Worm (Caenorhabditis elegans) whole organism, L2 larva: Measurements from ENCODE around the gene nlp-82.

ENCODE experiments used
- C34F6.9 ChIP-seq: fragments of 150-350 bp; optimal IDR thresholded peaks from 2 replicates; lab custom pipeline; 2014; ENCODE audit warnings: missing biosample characterization, missing genetic modification characterization
- F13H6.1 ChIP-seq: sonication (generic microtip); optimal IDR thresholded peaks from 2 replicates; lab custom pipeline; 2016; ENCODE audit warnings: missing genetic modification characterization, missing compliant biosample characterization
- R02D3.7 ChIP-seq: fragments of 150-350 bp; optimal IDR thresholded peaks from 2 replicates; lab custom pipeline; 2014; ENCODE audit warnings: missing biosample characterization, missing genetic modification characterization
- Y55F3AM.14 ChIP-seq: fragments of 200-800 bp; sonication (Bioruptor generic); optimal IDR thresholded peaks from 2 replicates; lab custom pipeline; 2018; ENCODE audit warnings: mild to moderate bottlenecking, missing genetic modification characterization, missing compliant biosample characterization
- ZK546.5 ChIP-seq: sonication (generic microtip); optimal IDR thresholded peaks from 2 replicates; lab custom pipeline; 2017; ENCODE audit warnings: missing biosample characterization, missing genetic modification characterization
- aly-2 ChIP-seq: fragments of 150-350 bp; optimal IDR thresholded peaks from 2 replicates; lab custom pipeline; 2014; ENCODE audit warnings: missing biosample characterization, missing genetic modification characterization
- ama-1 ChIP-seq: fragments of 150-350 bp; optimal IDR thresholded peaks from 2 replicates; lab custom pipeline; 2018; ENCODE audit warnings: inconsistent platforms
- ceh-82 ChIP-seq: fragments of 150-350 bp; optimal IDR thresholded peaks from 2 replicates; lab custom pipeline; 2014; ENCODE audit warnings: missing biosample characterization, missing genetic modification characterization
- crh-2 ChIP-seq: sonication (generic microtip); optimal IDR thresholded peaks from 2 replicates; lab custom pipeline; 2017; ENCODE audit warnings: missing biosample characterization, missing genetic modification characterization
- dmd-4 ChIP-seq: sonication (generic microtip); optimal IDR thresholded peaks from 2 replicates; lab custom pipeline; 2017; ENCODE audit warnings: missing biosample characterization, missing genetic modification characterization
- elt-1 ChIP-seq: fragments of 150-350 bp; optimal IDR thresholded peaks from 2 replicates; lab custom pipeline; 2014; ENCODE audit warnings: missing biosample characterization, missing genetic modification characterization
- fos-1 ChIP-seq: fragments of 150-350 bp; optimal IDR thresholded peaks from 2 replicates; lab custom pipeline; 2014; ENCODE audit warnings: missing biosample characterization, missing genetic modification characterization
- gmeb-1 ChIP-seq: fragments of 150-350 bp; optimal IDR thresholded peaks from 2 replicates; lab custom pipeline; 2014; ENCODE audit warnings: missing biosample characterization, missing genetic modification characterization
- lin-11 ChIP-seq: fragments of 150-350 bp; sonication (generic microtip); optimal IDR thresholded peaks from 2 replicates; lab custom pipeline; 2014; ENCODE audit warnings: missing biosample characterization, missing genetic modification characterization, inconsistent platforms, mixed read lengths
- lin-13 ChIP-seq: fragments of 150-350 bp; optimal IDR thresholded peaks from 2 replicates; lab custom pipeline; 2014; ENCODE audit warnings: missing biosample characterization, missing genetic modification reagents, missing genetic modification characterization
- lin-39 ChIP-seq: fragments of 150-350 bp; optimal IDR thresholded peaks from 2 replicates; lab custom pipeline; 2014; ENCODE audit warnings: missing biosample characterization, missing genetic modification reagents, missing genetic modification characterization
- lsy-2 ChIP-seq, 2 experiments: fragments of 150-350 bp in 1 of 2; sonication (generic microtip) in 1 of 2; optimal IDR thresholded peaks; 2 replicates each; lab custom pipeline; 2014 to 2017; ENCODE audit warnings: missing biosample characterization in 2 of 2, missing genetic modification characterization in 2 of 2
- mab-5 ChIP-seq: fragments of 150-350 bp; optimal IDR thresholded peaks from 2 replicates; lab custom pipeline; 2014; ENCODE audit warnings: missing biosample characterization, missing genetic modification characterization
- nhr-10 ChIP-seq: sonication (generic microtip); optimal IDR thresholded peaks from 2 replicates; lab custom pipeline; 2017; ENCODE audit warnings: missing biosample characterization, missing genetic modification characterization
- nhr-11 ChIP-seq: fragments of 150-350 bp; optimal IDR thresholded peaks from 2 replicates; lab custom pipeline; 2014; ENCODE audit warnings: missing biosample characterization, missing genetic modification characterization
- nhr-12 ChIP-seq: fragments of 150-350 bp; optimal IDR thresholded peaks from 2 replicates; lab custom pipeline; 2014; ENCODE audit warnings: missing biosample characterization, missing genetic modification characterization
- nhr-129 ChIP-seq: fragments of 150-350 bp; optimal IDR thresholded peaks from 2 replicates; lab custom pipeline; 2014; ENCODE audit warnings: missing biosample characterization, missing genetic modification characterization
- nhr-21 ChIP-seq: fragments of 150-350 bp; optimal IDR thresholded peaks from 2 replicates; lab custom pipeline; 2014; ENCODE audit warnings: missing biosample characterization, missing genetic modification characterization
- nhr-23 ChIP-seq: fragments of 150-350 bp; optimal IDR thresholded peaks from 2 replicates; lab custom pipeline; 2014; ENCODE audit warnings: missing biosample characterization, missing genetic modification reagents, missing genetic modification characterization
- nhr-237 ChIP-seq: fragments of 150-350 bp; optimal IDR thresholded peaks from 2 replicates; lab custom pipeline; 2014; ENCODE audit warnings: missing biosample characterization, missing genetic modification characterization
- nhr-25 ChIP-seq: fragments of 150-350 bp; sonication (generic microtip); optimal IDR thresholded peaks from 3 replicates; lab custom pipeline; 2014; ENCODE audit warnings: missing biosample characterization, missing genetic modification characterization
- nhr-6 ChIP-seq: fragments of 150-350 bp; optimal IDR thresholded peaks from 2 replicates; lab custom pipeline; 2014; ENCODE audit warnings: missing biosample characterization, missing genetic modification characterization
- nhr-77 ChIP-seq: fragments of 150-350 bp; optimal IDR thresholded peaks from 2 replicates; lab custom pipeline; 2014; ENCODE audit warnings: missing biosample characterization, missing genetic modification characterization
- peb-1 ChIP-seq: fragments of 150-350 bp; optimal IDR thresholded peaks from 2 replicates; lab custom pipeline; 2014; ENCODE audit warnings: missing biosample characterization, missing genetic modification characterization
- sem-4 ChIP-seq: fragments of 150-350 bp; optimal IDR thresholded peaks from 2 replicates; lab custom pipeline; 2014; ENCODE audit warnings: missing biosample characterization, missing genetic modification reagents, missing genetic modification characterization
- skn-1 ChIP-seq: sonication (generic microtip); optimal IDR thresholded peaks from 2 replicates; lab custom pipeline; 2017; ENCODE audit warnings: missing biosample characterization, missing genetic modification characterization
- sma-3 ChIP-seq: sonication (generic microtip); optimal IDR thresholded peaks from 2 replicates; lab custom pipeline; 2016; ENCODE audit warnings: missing genetic modification reagents, missing genetic modification characterization, missing compliant biosample characterization
- sma-9 ChIP-seq, 2 experiments: fragments of 150-350 bp in 1 of 2; sonication (generic microtip) in 1 of 2; optimal IDR thresholded peaks; 2 replicates each; lab custom pipeline; 2014 to 2016; ENCODE audit warnings: missing genetic modification characterization in 2 of 2, mild to moderate bottlenecking in 1 of 2, missing biosample characterization in 1 of 2, missing compliant biosample characterization in 1 of 2, missing genetic modification reagents in 1 of 2, moderate library complexity in 1 of 2
- snpc-4 ChIP-seq: fragments of 150-350 bp; optimal IDR thresholded peaks from 2 replicates; lab custom pipeline; 2014; ENCODE audit warnings: missing biosample characterization, missing genetic modification characterization
- unc-39 ChIP-seq: fragments of 150-350 bp; optimal IDR thresholded peaks from 2 replicates; lab custom pipeline; 2014; ENCODE audit warnings: missing biosample characterization, missing genetic modification characterization
- unc-55 ChIP-seq: fragments of 150-350 bp; sonication (generic microtip); optimal IDR thresholded peaks from 3 replicates; lab custom pipeline; 2014; ENCODE audit warnings: missing biosample characterization, missing genetic modification reagents, missing genetic modification characterization
- unc-62 ChIP-seq: fragments of 150-350 bp; optimal IDR thresholded peaks from 2 replicates; lab custom pipeline; 2014; ENCODE audit warnings: missing biosample characterization, missing genetic modification reagents, missing genetic modification characterization
- zag-1 ChIP-seq: fragments of 150-350 bp; optimal IDR thresholded peaks from 2 replicates; lab custom pipeline; 2014; ENCODE audit warnings: missing biosample characterization, missing genetic modification characterization
- ztf-1 ChIP-seq: fragments of 200-800 bp; sonication (Bioruptor generic); conservative IDR thresholded peaks from 2 replicates; pipeline ENCODE4 v1.3.6; 2022; ENCODE audit warnings: missing genetic modification characterization, missing compliant biosample characterization
- ztf-11 ChIP-seq: sonication (generic microtip); optimal IDR thresholded peaks from 2 replicates; lab custom pipeline; 2017; ENCODE audit warnings: missing biosample characterization, missing genetic modification characterization
- ztf-4 ChIP-seq: fragments of 150-350 bp; optimal IDR thresholded peaks from 2 replicates; lab custom pipeline; 2014; ENCODE audit warnings: missing biosample characterization, missing genetic modification characterization

Gene nlp-82

ce11 chrII:9242804-9243203 is 11.3 kb downstream of the nlp-82 start:
- TF ChIP-seq gmeb-1 (tag; lab: Kevin White, UChicago), result peak; percentile 84
- TF ChIP-seq lin-39 (tag; lab: Kevin White, UChicago), result no peak
- no peak for TF ChIP-seq F13H6.1 (tag; lab: Kevin White, UChicago)
- TF ChIP-seq nhr-77, result no peak
- peak; percentile 63 for TF ChIP-seq C34F6.9 (tag; lab: Kevin White, UChicago)
- peak; percentile 59 for TF ChIP-seq nhr-129 (tag; lab: Kevin White, UChicago)
- peak; percentile 5 for TF ChIP-seq snpc-4 (tag; lab: Kevin White, UChicago)
- peak; percentile 35 for TF ChIP-seq lin-13
- no peak for TF ChIP-seq sma-9 (GFP tag; optimal IDR thresholded peaks at IDR 0.05; lab: Kevin White, UChicago)
- no peak for TF ChIP-seq sma-9 (tag; optimal IDR thresholded peaks at IDR 0.05; lab: Kevin White, UChicago)
- peak; percentile 30 for TF ChIP-seq sem-4 (tag; lab: Kevin White, UChicago)
- TF ChIP-seq nhr-21 (tag; lab: Kevin White, UChicago), result peak; percentile 31
- no peak for TF ChIP-seq zag-1 (tag; lab: Kevin White, UChicago)
- TF ChIP-seq ZK546.5 (tag; lab: Kevin White, UChicago), result no peak
- TF ChIP-seq ama-1 (lab: Kevin White, UChicago), result peak; percentile 9
- peak; percentile 32 for TF ChIP-seq mab-5 (tag; lab: Kevin White, UChicago)
- no peak for TF ChIP-seq nhr-11 (tag; lab: Kevin White, UChicago)
- TF ChIP-seq unc-62 (GFP tag; lab: Kevin White, UChicago), result no peak
- TF ChIP-seq Y55F3AM.14 (GFP tag; lab: Kevin White, UChicago), result no peak
- TF ChIP-seq lsy-2 (tag; optimal IDR thresholded peaks at IDR 0.05; lab: Kevin White, UChicago), result peak in 1 of 2 experiments; percentile 78
- no peak for TF ChIP-seq nhr-23 (tag; lab: Kevin White, UChicago)
- no peak for TF ChIP-seq nhr-10 (tag; lab: Kevin White, UChicago)
- no peak for TF ChIP-seq aly-2 (tag; lab: Kevin White, UChicago)
- TF ChIP-seq unc-55 (GFP tag; lab: Kevin White, UChicago), result no peak
- no peak for TF ChIP-seq unc-39
- no peak for TF ChIP-seq ztf-1 (GFP tag; lab: Robert Waterston, UW)
- TF ChIP-seq fos-1 (tag; lab: Kevin White, UChicago), result peak; percentile 5
- TF ChIP-seq R02D3.7 (tag; lab: Kevin White, UChicago), result peak; percentile 91
- no peak for TF ChIP-seq peb-1
- no peak for TF ChIP-seq nhr-6
- TF ChIP-seq dmd-4, result no peak
- peak; percentile 65 for TF ChIP-seq crh-2 (tag; lab: Kevin White, UChicago)
- TF ChIP-seq ztf-11 (tag; lab: Kevin White, UChicago), result no peak
- TF ChIP-seq skn-1 (tag; lab: Kevin White, UChicago), result no peak
- peak; percentile 46 for TF ChIP-seq nhr-25 (tag; lab: Kevin White, UChicago)

- peak; percentile 22 for TF ChIP-seq nhr-21 (tag; lab: Kevin White, UChicago)
- TF ChIP-seq crh-2 (tag; lab: Kevin White, UChicago), result no peak
- TF ChIP-seq, all 48 proteins: peak for 1
Measured at ce11 chrII:9241610-9242009, 12.5 kb downstream of the nlp-82 start.

- no peak for TF ChIP-seq dmd-4
- no peak for TF ChIP-seq ztf-11 (tag; lab: Kevin White, UChicago)
- TF ChIP-seq peb-1, result no peak
- no peak for TF ChIP-seq nhr-23 (tag; lab: Kevin White, UChicago)
- no peak for TF ChIP-seq nhr-129 (tag; lab: Kevin White, UChicago)
- TF ChIP-seq lin-39 (tag; lab: Kevin White, UChicago), result no peak
- TF ChIP-seq, all 48 proteins: peak for 0
Measured at ce11 chrII:9237719-9238118, 16.4 kb downstream of the nlp-82 start.

ce11 chrII:9236972-9237371 is 17.1 kb downstream of the nlp-82 start:
- TF ChIP-seq peb-1, result no peak
- no peak for TF ChIP-seq nhr-6
- no peak for TF ChIP-seq ceh-82 (tag; lab: Kevin White, UChicago)
- TF ChIP-seq, all 48 proteins: peak for 0

- TF ChIP-seq unc-39, result no peak
- TF ChIP-seq sem-4 (tag; lab: Kevin White, UChicago), result no peak
- TF ChIP-seq nhr-237 (tag; lab: Kevin White, UChicago), result no peak
- TF ChIP-seq elt-1 (tag; lab: Kevin White, UChicago), result no peak
- no peak for TF ChIP-seq nhr-11 (tag; lab: Kevin White, UChicago)
- no peak for TF ChIP-seq mab-5 (tag; lab: Kevin White, UChicago)
- no peak for TF ChIP-seq zag-1 (tag; lab: Kevin White, UChicago)
- TF ChIP-seq ztf-4, result no peak
- TF ChIP-seq crh-2 (tag; lab: Kevin White, UChicago), result no peak
- TF ChIP-seq ceh-82 (tag; lab: Kevin White, UChicago), result no peak
- TF ChIP-seq nhr-12 (tag; lab: Kevin White, UChicago), result no peak
- no peak for TF ChIP-seq nhr-6
- TF ChIP-seq sma-3, result no peak
- TF ChIP-seq peb-1, result no peak
- TF ChIP-seq fos-1 (tag; lab: Kevin White, UChicago), result no peak
- no peak for TF ChIP-seq skn-1 (tag; lab: Kevin White, UChicago)
- TF ChIP-seq lin-11 (tag; lab: Kevin White, UChicago), result no peak
- TF ChIP-seq lin-13, result no peak
Measured at ce11 chrII:9236283-9236682, 17.8 kb downstream of the nlp-82 start, which contains the start of gene T26C5.3. T26C5.3 (plus strand) TSS chrII:9236583.
